Comparison of ENCODE assay signal across 1 worm cellular context in genomic region chrIV:8225357-8225756, ce11.
TF ChIP-seq lines count a peak whose summit lies in the region.

Gene serp-1.2 (plus strand): TSS chrIV:8225674.

TF ChIP-seq in whole organism, L1 larva, 84 proteins besides CTCF, POLR2A, EP300 and RAD21 (continued from another document):
- TF ChIP-seq nhr-90 (tag; optimal IDR thresholded peaks at IDR 0.05; lab: Kevin White, UChicago; ENCODE audit: poor library complexity) (no peak), ets-5 (GFP tag; IDR thresholded peaks at IDR 0.05; lab: Robert Waterston, UW) (no peak), ceh-82 (tag; optimal IDR thresholded peaks at IDR 0.05; lab: Kevin White, UChicago) (no peak), hlh-17 (GFP tag; optimal IDR thresholded peaks at IDR 0.05; lab: Kevin White, UChicago; ENCODE audit: borderline replicate concordance) (no peak), nhr-11 (tag; optimal IDR thresholded peaks at IDR 0.05; lab: Kevin White, UChicago) (no peak), elt-2 (tag; optimal IDR thresholded peaks at IDR 0.05; lab: Kevin White, UChicago) (peak; percentile 58), lin-35 (GFP tag; optimal IDR thresholded peaks at IDR 0.05; lab: Kevin White, UChicago) (peak in 1 of 2 experiments; percentile 31), nhr-20 (tag; optimal IDR thresholded peaks at IDR 0.05; lab: Kevin White, UChicago) (peak; percentile 40), nhr-71 (tag; optimal IDR thresholded peaks at IDR 0.05; lab: Kevin White, UChicago) (peak; percentile 36), lin-39 (tag; optimal IDR thresholded peaks at IDR 0.05; lab: Kevin White, UChicago) (no peak), lsy-2 (tag; optimal IDR thresholded peaks at IDR 0.05; lab: Kevin White, UChicago) (peak in 1 of 2 experiments; percentile 37), zip-4 (GFP tag; optimal IDR thresholded peaks at IDR 0.05; lab: Kevin White, UChicago) (no peak), hpl-2 (GFP tag; optimal IDR thresholded peaks at IDR 0.05; lab: Kevin White, UChicago) (no peak), pax-3 (tag; optimal IDR thresholded peaks at IDR 0.05; lab: Kevin White, UChicago) (no peak)
